Fruit fly (Drosophila melanogaster): ENCODE results near the gene phol.

Gene phol

dm6 chr3L:9435315-9435714 is 20.8 kb downstream of the phol start, which contains the start of gene CG42526 (continued):
- peak; percentile 63 for TF ChIP-seq Met (GFP tag; optimal IDR thresholded peaks at IDR 0.05)
- no peak for TF ChIP-seq CG3919 (GFP tag; optimal IDR thresholded peaks at IDR 0.05)
- peak; percentile 78 for TF ChIP-seq esn (GFP tag; optimal IDR thresholded peaks at IDR 0.05)
- no peak for TF ChIP-seq CG8319 (GFP tag; optimal IDR thresholded peaks at IDR 0.05)
- no peak for TF ChIP-seq CG10631 (GFP tag; optimal IDR thresholded peaks at IDR 0.05)
- no peak for TF ChIP-seq CG6854 (GFP tag; optimal IDR thresholded peaks at IDR 0.05)
- TF ChIP-seq Sox15 (GFP tag; optimal IDR thresholded peaks at IDR 0.05), result peak; percentile 28
- no peak for TF ChIP-seq CG10669 (GFP tag; optimal IDR thresholded peaks at IDR 0.05)
- peak; percentile 41 for TF ChIP-seq vri (GFP tag; optimal IDR thresholded peaks at IDR 0.05)
- peak; percentile 61 for TF ChIP-seq Eip78C (GFP tag)
- TF ChIP-seq Blimp-1 (GFP tag; optimal IDR thresholded peaks at IDR 0.05), result no peak
- no peak for TF ChIP-seq CG6163 (GFP tag; IDR thresholded peaks at IDR 0.05)
- no peak for TF ChIP-seq Lpt (GFP tag; optimal IDR thresholded peaks at IDR 0.05)
- TF ChIP-seq CG11762 (GFP tag; optimal IDR thresholded peaks at IDR 0.05; ENCODE audit: insufficient read depth), result no peak
- TF ChIP-seq Hr39 (GFP tag; optimal IDR thresholded peaks at IDR 0.05), result peak; percentile 71
- TF ChIP-seq fd85E (GFP tag; optimal IDR thresholded peaks at IDR 0.05), result no peak
- TF ChIP-seq CG32006 (GFP tag; optimal IDR thresholded peaks at IDR 0.05), result peak; percentile 56
- no peak for TF ChIP-seq cyc (GFP tag; optimal IDR thresholded peaks at IDR 0.05)
- peak; percentile 35; the same call in 1 of the 3 replicates for TF ChIP-seq CG8119 (GFP tag; IDR thresholded peaks at IDR 0.05)
- no peak for TF ChIP-seq fkh (GFP tag; optimal IDR thresholded peaks at IDR 0.05)
- peak; percentile 57 for TF ChIP-seq CG15336 (GFP tag; IDR thresholded peaks at IDR 0.05)
- no peak for TF ChIP-seq CG11902 (GFP tag; optimal IDR thresholded peaks at IDR 0.05)
- TF ChIP-seq CG6276 (GFP tag; optimal IDR thresholded peaks at IDR 0.05), result no peak
- no peak for TF ChIP-seq Gug (GFP tag; IDR thresholded peaks at IDR 0.05)
- TF ChIP-seq CG34406 (GFP tag; optimal IDR thresholded peaks at IDR 0.05), result no peak
- no peak for TF ChIP-seq CG1621 (tag; optimal IDR thresholded peaks at IDR 0.05)
- TF ChIP-seq CG6792 (GFP tag; optimal IDR thresholded peaks at IDR 0.05), result peak; percentile 12
- peak; percentile 79 for TF ChIP-seq Hr4 (GFP tag; optimal IDR thresholded peaks at IDR 0.05)
- no peak for TF ChIP-seq dsx (GFP tag; optimal IDR thresholded peaks at IDR 0.05; ENCODE audit: poor library complexity, severe bottlenecking)
- TF ChIP-seq CG6808 (GFP tag; optimal IDR thresholded peaks at IDR 0.05), result no peak
- peak; percentile 75 for TF ChIP-seq pdm3 (GFP tag; optimal IDR thresholded peaks at IDR 0.05)
- TF ChIP-seq Ets21C (GFP tag; optimal IDR thresholded peaks at IDR 0.05), result no peak
- TF ChIP-seq topi (GFP tag; optimal IDR thresholded peaks at IDR 0.05), result peak; percentile 33
- TF ChIP-seq Hr38 (GFP tag; optimal IDR thresholded peaks at IDR 0.05), result no peak
- TF ChIP-seq CG3032 (tag; optimal IDR thresholded peaks at IDR 0.05), result peak; percentile 24
- TF ChIP-seq Ets96B (tag; optimal IDR thresholded peaks at IDR 0.05), result no peak

dm6 chr3L:9432810-9433587 is 23.1 kb downstream of the phol start:
- TF ChIP-seq dsx (GFP tag; optimal IDR thresholded peaks at IDR 0.05; ENCODE audit: poor library complexity, severe bottlenecking) (peak; percentile 72), CG31627 (GFP tag; optimal IDR thresholded peaks at IDR 0.05) (no peak), Sox102F (GFP tag; optimal IDR thresholded peaks at IDR 0.05) (no peak)

All from whole organism, prepupa.